Worm (Caenorhabditis elegans): ENCODE data around the gene irld-64.

DNA sequence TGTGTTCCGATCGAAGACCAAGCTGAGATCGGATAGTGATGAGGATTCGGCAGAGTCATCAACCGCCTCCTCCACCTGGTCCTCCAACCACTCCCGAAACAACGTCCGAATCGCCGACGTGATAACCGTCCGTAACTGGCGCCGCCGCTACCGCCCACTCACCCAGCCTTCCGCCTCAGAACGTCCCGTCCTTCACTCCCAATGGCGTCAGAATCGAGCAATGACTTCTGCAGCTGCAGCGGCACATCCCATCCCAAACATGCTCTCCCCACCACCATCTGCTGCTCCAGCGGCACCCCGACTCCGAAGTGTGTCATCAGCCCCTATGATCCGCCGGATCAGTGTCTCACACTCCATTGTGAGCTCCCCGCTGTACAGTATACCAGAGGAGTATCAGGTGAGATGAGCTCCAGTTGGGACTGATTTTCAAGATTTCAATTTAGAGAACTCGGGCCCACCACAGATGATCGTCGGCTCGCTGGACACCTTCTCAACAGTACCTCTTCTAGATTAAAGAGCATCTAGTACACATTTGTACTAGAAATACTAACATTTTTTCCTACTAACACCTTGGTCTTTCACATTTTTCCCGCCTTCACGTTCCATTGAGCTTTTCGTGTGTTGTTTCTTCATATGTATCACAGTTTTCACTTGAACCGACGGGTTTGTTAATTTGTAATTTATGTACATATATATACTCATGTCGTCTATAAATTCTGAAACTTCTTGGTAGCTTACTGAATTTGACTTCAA is 4.4 kb downstream of the irld-64 start:
- TF ChIP-seq tbx-11 (GFP tag; IDR thresholded peaks at IDR 0.05): no peak
- no peak for TF ChIP-seq flt-1 (GFP tag; IDR thresholded peaks at IDR 0.05)
- TF ChIP-seq ama-1 (optimal IDR thresholded peaks at IDR 0.05): no peak
- TF ChIP-seq hnd-1 (tag; optimal IDR thresholded peaks at IDR 0.05): no peak
- TF ChIP-seq tbx-37 (GFP tag; conservative IDR thresholded peaks at IDR 0.05): no peak
- TF ChIP-seq tra-4 (tag; optimal IDR thresholded peaks at IDR 0.05): no peak
